Worm (Caenorhabditis elegans): ENCODE data around the gene K09E4.4.

- no peak for TF ChIP-seq him-1 (tag; optimal IDR thresholded peaks at IDR 0.05)
- no peak for TF ChIP-seq W03F9.2 (tag; optimal IDR thresholded peaks at IDR 0.05)
- TF ChIP-seq dao-5 (tag; optimal IDR thresholded peaks at IDR 0.05), result no peak
These were observed 23.6 kb downstream of the K09E4.4 start for ce11 chrII:14098348-14098747.
